Fruit fly (Drosophila melanogaster) whole organism, pupa: ENCODE data around the gene Mul1.
A peak's percentile ranks its signal among the peaks of the same experiment; 100 is the strongest.

Experiments used
- CG10348 ChIP-seq: fragments of 200-800 bp; sonication (Bioruptor generic); IDR thresholded peaks from 2 replicates; pipeline ENCODE4 v1.3.6; 2022; ENCODE audit warnings: missing biosample characterization, missing genetic modification characterization
- CG12605 ChIP-seq: fragments of 200-800 bp; sonication (Bioruptor generic); IDR thresholded peaks from 2 replicates; pipeline ENCODE4 v1.3.6; 2022; ENCODE audit warnings: missing biosample characterization, missing genetic modification characterization
- CG13204 ChIP-seq: fragments of 200-800 bp; sonication (Bioruptor generic); optimal IDR thresholded peaks from 2 replicates; lab custom pipeline; 2018; ENCODE audit warnings: missing biosample characterization, mild to moderate bottlenecking, missing genetic modification characterization, moderate library complexity
- CG14655 ChIP-seq: fragments of 200-800 bp; sonication (Bioruptor generic); optimal IDR thresholded peaks from 3 replicates; lab custom pipeline; 2017; ENCODE audit warnings: mild to moderate bottlenecking, missing biosample characterization, missing genetic modification reagents, missing genetic modification characterization
- CG15710 ChIP-seq: fragments of 200-800 bp; sonication (Bioruptor generic); optimal IDR thresholded peaks from 2 replicates; lab custom pipeline; 2018; ENCODE audit warnings: missing biosample characterization, mild to moderate bottlenecking, missing genetic modification characterization, moderate library complexity
- CG17806 ChIP-seq: fragments of 200-800 bp; sonication (Bioruptor generic); optimal IDR thresholded peaks from 2 replicates; lab custom pipeline; 2018; ENCODE audit warnings: missing biosample characterization, mild to moderate bottlenecking, missing genetic modification characterization, moderate library complexity
- CG32121 ChIP-seq: fragments of 200-800 bp; sonication (Bioruptor generic); IDR thresholded peaks from 2 replicates; pipeline ENCODE4 v1.3.6; 2022; ENCODE audit warnings: missing biosample characterization, missing genetic modification characterization
- CG34367 ChIP-seq: fragments of 200-800 bp; sonication (Bioruptor generic); optimal IDR thresholded peaks from 2 replicates; lab custom pipeline; 2018; ENCODE audit warnings: missing biosample characterization, mild to moderate bottlenecking, missing genetic modification characterization
- CG4496 ChIP-seq: fragments of 200-800 bp; sonication (Bioruptor generic); IDR thresholded peaks from 3 replicates; pipeline ENCODE4 v1.3.6; 2022; ENCODE audit warnings: missing biosample characterization, missing genetic modification characterization
- CG8159 ChIP-seq: fragments of 200-800 bp; sonication (Bioruptor generic); optimal IDR thresholded peaks from 3 replicates; lab custom pipeline; 2018; ENCODE audit warnings: missing biosample characterization, mild to moderate bottlenecking, missing genetic modification characterization, moderate library complexity
- CG8301 ChIP-seq: fragments of 200-800 bp; sonication (Bioruptor generic); optimal IDR thresholded peaks from 2 replicates; lab custom pipeline; 2018; ENCODE audit warnings: missing biosample characterization, mild to moderate bottlenecking, missing genetic modification characterization
- CG9948 ChIP-seq: fragments of 200-800 bp; sonication (Bioruptor generic); optimal IDR thresholded peaks from 2 replicates; lab custom pipeline; 2018; ENCODE audit warnings: missing biosample characterization, mild to moderate bottlenecking, missing genetic modification characterization, moderate library complexity
- D1 ChIP-seq: fragments of 200-800 bp; sonication (Bioruptor generic); optimal IDR thresholded peaks from 2 replicates; lab custom pipeline; 2018; ENCODE audit warnings: missing biosample characterization, mild to moderate bottlenecking, missing genetic modification characterization, moderate library complexity
- EcR ChIP-seq: fragments of 200-800 bp; sonication (Bioruptor generic); optimal IDR thresholded peaks from 3 replicates; lab custom pipeline; 2019; ENCODE audit warnings: missing biosample characterization, missing genetic modification characterization, mild to moderate bottlenecking, moderate library complexity, missing genetic modification reagents
- Ets98B ChIP-seq: fragments of 200-800 bp; sonication (Bioruptor generic); IDR thresholded peaks from 2 replicates; pipeline ENCODE4 v1.3.6; 2022; ENCODE audit warnings: missing biosample characterization, missing genetic modification characterization
- Pif1A ChIP-seq: fragments of 200-800 bp; sonication (Bioruptor generic); optimal IDR thresholded peaks from 3 replicates; lab custom pipeline; 2016; ENCODE audit warnings: missing biosample characterization, missing genetic modification characterization
- Pif1B ChIP-seq: fragments of 200-800 bp; sonication (Bioruptor generic); optimal IDR thresholded peaks from 3 replicates; lab custom pipeline; 2016; ENCODE audit warnings: missing biosample characterization, missing genetic modification characterization
- Snoo ChIP-seq: fragments of 200-800 bp; sonication (Bioruptor generic); optimal IDR thresholded peaks from 3 replicates; lab custom pipeline; 2017; ENCODE audit warnings: missing biosample characterization, mild to moderate bottlenecking, missing genetic modification characterization, inconsistent platforms
- fd96Ca ChIP-seq: fragments of 200-800 bp; sonication (Bioruptor generic); IDR thresholded peaks from 3 replicates; pipeline ENCODE4 v1.3.6; 2022; ENCODE audit warnings: missing biosample characterization, missing genetic modification characterization
- gl ChIP-seq: fragments of 200-800 bp; sonication (Bioruptor generic); optimal IDR thresholded peaks from 2 replicates; lab custom pipeline; 2018; ENCODE audit warnings: missing biosample characterization, mild to moderate bottlenecking, missing genetic modification characterization
- rn ChIP-seq: fragments of 200-800 bp; sonication (Bioruptor generic); IDR thresholded peaks from 2 replicates; pipeline ENCODE4 v1.3.6; 2022; ENCODE audit warnings: missing biosample characterization, missing genetic modification characterization

The Mul1 gene

DNA sequence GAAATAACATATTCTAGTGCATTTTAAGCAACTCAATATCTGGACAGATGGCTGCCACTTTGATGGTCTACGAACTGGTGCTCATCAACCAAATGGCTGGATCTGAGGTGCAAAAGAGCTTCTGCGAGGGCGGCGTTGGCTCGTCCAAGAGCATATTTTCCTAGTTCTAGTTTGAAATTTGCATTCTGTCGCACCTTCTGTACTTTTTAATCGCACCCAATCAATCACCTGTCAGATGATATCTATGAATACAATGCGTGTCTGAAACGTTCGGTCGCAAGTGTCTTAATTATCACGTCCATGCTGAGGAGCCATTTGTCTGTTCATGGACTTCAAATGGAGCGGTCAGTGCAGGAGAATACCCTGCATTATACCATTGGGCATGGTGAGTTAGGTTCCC lies 10.5 kb downstream of the Mul1 start, which contains the start of the genes Gr64d and Gr64e:
Gene Gr64d (plus strand): TSS at position 301 of the 400 bp plus-strand sequence.
Gene Gr64e (plus strand): TSS at position 380 of the 400 bp plus-strand sequence.
- no peak for TF ChIP-seq gl (tag; lab: Kevin White, UChicago)
- TF ChIP-seq CG14655, result no peak
- TF ChIP-seq, all 21 proteins: peak for 0

DNA sequence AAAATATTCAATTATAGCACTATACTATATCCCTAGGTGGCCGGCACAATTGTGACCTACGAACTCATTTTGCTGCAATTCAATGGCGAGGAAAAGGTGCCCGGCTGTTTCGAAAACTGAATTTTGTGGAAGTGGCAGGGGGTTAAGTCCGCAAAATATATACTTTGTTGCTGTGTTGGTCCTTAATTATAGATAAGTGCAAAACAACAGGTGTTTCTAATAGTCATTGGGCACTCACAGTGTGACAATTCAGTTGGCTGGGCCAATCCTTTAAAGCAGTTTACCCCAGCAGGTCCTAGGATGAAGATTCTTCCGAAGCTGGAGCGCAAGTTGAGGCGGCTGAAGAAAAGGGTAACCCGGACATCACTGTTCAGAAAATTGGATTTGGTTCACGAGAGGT lies 14.2 kb downstream of the Mul1 start, which contains the start of gene Gr64f:
Gene Gr64f (plus strand): TSS at position 301 of the 400 bp plus-strand sequence.
- TF ChIP-seq CG34367 (no peak), CG12605 (GFP tag; lab: Robert Waterston, UW) (no peak), Pif1A (GFP tag; lab: Kevin White, UChicago) (no peak), CG15710 (no peak), CG32121 (GFP tag; lab: Robert Waterston, UW) (no peak), Ets98B (GFP tag; lab: Robert Waterston, UW) (no peak), CG14655 (no peak), EcR (GFP tag; lab: Kevin White, UChicago) (no peak), fd96Ca (GFP tag; lab: Robert Waterston, UW) (no peak), CG10348 (GFP tag; lab: Robert Waterston, UW) (no peak), gl (tag; lab: Kevin White, UChicago) (no peak), CG13204 (GFP tag; lab: Kevin White, UChicago) (no peak), Snoo (no peak), CG17806 (no peak), CG4496 (GFP tag; lab: Robert Waterston, UW) (no peak)

dm6 chr3L:4040247-4040925 lies 19.1 kb downstream of the Mul1 start, which contains the start of the genes CG11593 and Rcd5:
TSS of gene CG11593 (minus strand) at chr3L:4040482.
TSS of gene Rcd5 (plus strand) at chr3L:4040529.
- TF ChIP-seq Pif1A (GFP tag; lab: Kevin White, UChicago) (no peak), CG8159 (tag; lab: Kevin White, UChicago) (no peak), D1 (tag; lab: Kevin White, UChicago) (no peak), CG10348 (GFP tag; lab: Robert Waterston, UW) (no peak), CG15710 (no peak), CG17806 (no peak), Ets98B (GFP tag; lab: Robert Waterston, UW) (no peak; the same call in 1 of the 2 replicates), EcR (GFP tag; lab: Kevin White, UChicago) (no peak), CG9948 (tag; lab: Kevin White, UChicago) (no peak), CG14655 (no peak), CG34367 (peak; percentile 8), CG12605 (GFP tag; lab: Robert Waterston, UW) (no peak), Snoo (no peak), CG13204 (GFP tag; lab: Kevin White, UChicago) (no peak), fd96Ca (GFP tag; lab: Robert Waterston, UW) (peak; percentile 77), CG32121 (GFP tag; lab: Robert Waterston, UW) (peak; percentile 62), CG8301 (tag; lab: Kevin White, UChicago) (no peak), CG4496 (GFP tag; lab: Robert Waterston, UW) (peak; percentile 75), rn (GFP tag; lab: Robert Waterston, UW) (peak; percentile 70), gl (tag; lab: Kevin White, UChicago) (no peak), Pif1B (GFP tag; lab: Kevin White, UChicago) (no peak)

dm6 chr3L:4044497-4044896 lies 23.2 kb downstream of the Mul1 start:
- TF ChIP-seq CG12605 (GFP tag; lab: Robert Waterston, UW), result no peak
- no peak for TF ChIP-seq CG8301 (tag; lab: Kevin White, UChicago)
- TF ChIP-seq gl (tag; lab: Kevin White, UChicago), result no peak
- no peak for TF ChIP-seq D1 (tag; lab: Kevin White, UChicago)
- no peak for TF ChIP-seq Pif1A (GFP tag; lab: Kevin White, UChicago)
- no peak for TF ChIP-seq Snoo
- no peak for TF ChIP-seq CG8159 (tag; lab: Kevin White, UChicago)
- TF ChIP-seq CG15710, result no peak
- TF ChIP-seq CG17806, result no peak
- TF ChIP-seq rn (GFP tag; lab: Robert Waterston, UW), result no peak
- no peak for TF ChIP-seq Pif1B (GFP tag; lab: Kevin White, UChicago)
- TF ChIP-seq EcR (GFP tag; lab: Kevin White, UChicago), result no peak
- TF ChIP-seq CG14655, result no peak
- no peak for TF ChIP-seq CG10348 (GFP tag; lab: Robert Waterston, UW)
- TF ChIP-seq Ets98B (GFP tag; lab: Robert Waterston, UW), result no peak
- TF ChIP-seq fd96Ca (GFP tag; lab: Robert Waterston, UW), result no peak
- TF ChIP-seq, all 21 proteins: peak for 0

DNA sequence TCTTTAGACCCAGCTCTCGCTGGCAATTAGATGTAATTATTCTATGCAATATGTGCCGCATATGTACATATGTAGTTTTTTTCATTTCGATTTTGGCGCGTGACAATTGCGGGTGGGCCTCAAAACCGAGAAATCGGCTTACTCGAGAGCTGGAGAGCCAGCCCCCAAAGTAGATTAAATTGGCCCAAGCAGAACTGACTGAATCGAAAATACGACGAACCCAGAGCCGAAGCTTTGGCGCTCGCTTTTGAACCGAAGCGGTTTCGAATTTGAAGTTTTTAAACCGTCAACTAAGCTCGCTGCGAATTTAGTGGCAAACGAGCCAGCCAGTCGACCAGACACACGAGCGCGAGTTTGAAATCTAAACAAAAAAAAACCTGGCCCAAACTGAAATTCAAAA lies 25.0 kb downstream of the Mul1 start, which contains the start of gene CG1136:
Gene CG1136 (plus strand): TSS at position 308 of the 400 bp plus-strand sequence.
- TF ChIP-seq Pif1B (GFP tag; lab: Kevin White, UChicago) (no peak), CG14655 (no peak), Ets98B (GFP tag; lab: Robert Waterston, UW) (no peak), CG34367 (no peak), CG32121 (GFP tag; lab: Robert Waterston, UW) (no peak), Snoo (no peak), CG10348 (GFP tag; lab: Robert Waterston, UW) (no peak), CG15710 (no peak), CG13204 (GFP tag; lab: Kevin White, UChicago) (no peak)

DNA sequence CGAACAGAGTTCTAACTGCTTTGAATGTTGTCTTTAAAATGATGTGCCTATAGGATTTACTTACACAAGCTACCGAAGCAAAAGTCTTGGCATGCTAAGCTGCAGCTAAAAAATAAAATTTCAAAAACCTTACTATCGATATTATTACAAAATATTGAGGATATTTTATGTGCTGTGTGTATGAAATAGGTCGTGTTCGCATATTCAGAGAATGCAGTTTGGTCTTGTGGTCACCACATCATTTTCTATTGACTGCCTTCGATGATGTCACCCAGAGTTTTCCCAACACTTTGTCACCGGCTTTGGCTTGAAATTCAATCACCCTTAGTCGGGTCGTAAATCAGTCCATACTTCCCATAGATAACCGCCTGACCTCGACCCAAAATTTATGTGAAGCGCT lies 26.4 kb downstream of the Mul1 start, which contains the start of gene Dpy-30L2:
Gene Dpy-30L2 (minus strand): TSS at position 101 of the 400 bp plus-strand sequence.
- TF ChIP-seq fd96Ca (GFP tag; lab: Robert Waterston, UW) (no peak), CG9948 (tag; lab: Kevin White, UChicago) (no peak), CG13204 (GFP tag; lab: Kevin White, UChicago) (no peak), CG8159 (tag; lab: Kevin White, UChicago) (no peak), CG10348 (GFP tag; lab: Robert Waterston, UW) (no peak), gl (tag; lab: Kevin White, UChicago) (no peak), CG4496 (GFP tag; lab: Robert Waterston, UW) (no peak), Snoo (no peak), Pif1B (GFP tag; lab: Kevin White, UChicago) (no peak), CG17806 (no peak), CG14655 (no peak), CG8301 (tag; lab: Kevin White, UChicago) (no peak), Ets98B (GFP tag; lab: Robert Waterston, UW) (no peak), rn (GFP tag; lab: Robert Waterston, UW) (no peak), EcR (GFP tag; lab: Kevin White, UChicago) (no peak), CG34367 (no peak), CG12605 (GFP tag; lab: Robert Waterston, UW) (no peak), CG32121 (GFP tag; lab: Robert Waterston, UW) (no peak), CG15710 (no peak), D1 (tag; lab: Kevin White, UChicago) (no peak)
- TF ChIP-seq, all 21 proteins: peak for 0
